Worm (Caenorhabditis elegans) whole organism, L1 larva: ENCODE data around the gene Y41D4A.1.

Experiments used
- C16A3.4 ChIP-seq: fragments of 150-350 bp; optimal IDR thresholded peaks from 2 replicates; lab custom pipeline; 2014; ENCODE audit warnings: missing biosample characterization, missing genetic modification characterization
- Y116A8C.19 ChIP-seq: sonication (generic microtip); optimal IDR thresholded peaks from 2 replicates; lab custom pipeline; 2016; ENCODE audit warnings: missing compliant biosample characterization, missing genetic modification characterization, borderline replicate concordance
- aly-2 ChIP-seq: fragments of 150-350 bp; optimal IDR thresholded peaks from 2 replicates; lab custom pipeline; 2014; ENCODE audit warnings: missing biosample characterization, missing genetic modification characterization
- blmp-1 ChIP-seq: fragments of 150-350 bp; optimal IDR thresholded peaks from 2 replicates; lab custom pipeline; 2014; ENCODE audit warnings: missing biosample characterization, missing genetic modification characterization
- ceh-63 ChIP-seq: fragments of 200-800 bp; sonication (Bioruptor generic); optimal IDR thresholded peaks from 2 replicates; lab custom pipeline; 2018; ENCODE audit warnings: mild to moderate bottlenecking, missing genetic modification characterization, missing compliant biosample characterization
- ceh-82 ChIP-seq, 3 experiments: fragments of 150-350 bp in 1 of 3; sonication (generic microtip) in 2 of 3; optimal IDR thresholded peaks; 2 replicates each; lab custom pipeline; 2014 to 2017; ENCODE audit warnings: missing biosample characterization in 3 of 3, missing genetic modification characterization in 3 of 3
- ceh-88 ChIP-seq: fragments of 200-800 bp; sonication (Bioruptor generic); IDR thresholded peaks from 2 replicates; pipeline ENCODE4 v1.3.6; 2022; ENCODE audit warnings: missing genetic modification characterization, missing compliant biosample characterization
- ceh-90 ChIP-seq: sonication (generic microtip); optimal IDR thresholded peaks from 2 replicates; lab custom pipeline; 2016; ENCODE audit warnings: missing genetic modification characterization, missing compliant biosample characterization
- dpl-1 ChIP-seq, 3 experiments: fragments of 150-350 bp in 2 of 3; sonication (generic microtip) in 1 of 3; optimal IDR thresholded peaks; 2 replicates each; lab custom pipeline; 2014 to 2017; ENCODE audit warnings: missing biosample characterization in 3 of 3, missing genetic modification characterization in 3 of 3, missing genetic modification reagents in 3 of 3
- dsc-1 ChIP-seq: sonication (generic microtip); optimal IDR thresholded peaks from 2 replicates; lab custom pipeline; 2016; ENCODE audit warnings: mild to moderate bottlenecking, missing genetic modification characterization, missing compliant biosample characterization
- efl-1 ChIP-seq, 4 experiments: fragments of 150-350 bp; optimal IDR thresholded peaks in 3 of 4; peaks in 1 of 4; 1 replicate in 1 of 4; 2 replicates in 3 of 4; lab custom pipeline; 2014; ENCODE audit warnings: missing biosample characterization in 2 of 4, missing genetic modification characterization in 2 of 4, missing genetic modification reagents in 2 of 4
- efl-3 ChIP-seq: fragments of 200-800 bp; sonication (Bioruptor generic); optimal IDR thresholded peaks from 2 replicates; lab custom pipeline; 2018; ENCODE audit warnings: mild to moderate bottlenecking, missing genetic modification characterization, missing compliant biosample characterization
- egl-27 ChIP-seq, 2 experiments: fragments of 150-350 bp in 1 of 2; sonication (generic microtip); optimal IDR thresholded peaks; 3 replicates each; lab custom pipeline; 2017 to 2018; ENCODE audit warnings: missing biosample characterization in 2 of 2, missing genetic modification characterization in 2 of 2, missing genetic modification reagents in 2 of 2
- fkh-10 ChIP-seq: sonication (generic microtip); optimal IDR thresholded peaks from 2 replicates; lab custom pipeline; 2017; ENCODE audit warnings: missing biosample characterization, missing genetic modification reagents, missing genetic modification characterization
- fkh-4 ChIP-seq: sonication (generic microtip); optimal IDR thresholded peaks from 2 replicates; lab custom pipeline; 2016; ENCODE audit warnings: missing compliant biosample characterization, missing genetic modification characterization, borderline replicate concordance
- fos-1 ChIP-seq: fragments of 150-350 bp; optimal IDR thresholded peaks from 2 replicates; lab custom pipeline; 2014; ENCODE audit warnings: missing biosample characterization, missing genetic modification characterization
- irx-1 ChIP-seq: sonication (generic microtip); optimal IDR thresholded peaks from 2 replicates; lab custom pipeline; 2016; ENCODE audit warnings: missing genetic modification characterization, missing compliant biosample characterization
- jun-1 ChIP-seq: fragments of 150-350 bp; optimal IDR thresholded peaks from 2 replicates; lab custom pipeline; 2014; ENCODE audit warnings: missing biosample characterization, missing genetic modification reagents, missing genetic modification characterization
- lin-13 ChIP-seq: fragments of 150-350 bp; optimal IDR thresholded peaks from 2 replicates; lab custom pipeline; 2014; ENCODE audit warnings: missing biosample characterization, missing genetic modification reagents, missing genetic modification characterization
- lin-15B ChIP-seq: fragments of 150-350 bp; sonication (generic microtip); optimal IDR thresholded peaks from 3 replicates; lab custom pipeline; 2014; ENCODE audit warnings: missing biosample characterization, missing genetic modification characterization
- lin-35 ChIP-seq, 2 experiments: fragments of 150-350 bp; optimal IDR thresholded peaks; 2 replicates each; lab custom pipeline; 2014; ENCODE audit warnings: missing biosample characterization in 2 of 2, missing genetic modification characterization in 2 of 2, missing genetic modification reagents in 2 of 2
- lsy-2 ChIP-seq, 2 experiments: fragments of 150-350 bp; optimal IDR thresholded peaks; 2 replicates each; lab custom pipeline; 2014; ENCODE audit warnings: missing biosample characterization in 2 of 2, missing genetic modification characterization in 2 of 2
- mab-9 ChIP-seq: fragments of 200-800 bp; sonication (Bioruptor generic); IDR thresholded peaks from 2 replicates; pipeline ENCODE4 v1.3.6; 2022; ENCODE audit warnings: missing genetic modification reagents, missing genetic modification characterization, missing compliant biosample characterization
- mdl-1 ChIP-seq, 2 experiments: fragments of 150-350 bp; optimal IDR thresholded peaks; 2 replicates each; lab custom pipeline; 2014 to 2017; ENCODE audit warnings: missing biosample characterization in 2 of 2, missing genetic modification characterization in 2 of 2, inconsistent platforms in 1 of 2
- mef-2 ChIP-seq: fragments of 150-350 bp; optimal IDR thresholded peaks from 2 replicates; lab custom pipeline; 2014; ENCODE audit warnings: missing biosample characterization, missing genetic modification characterization
- mep-1 ChIP-seq: fragments of 150-350 bp; optimal IDR thresholded peaks from 2 replicates; lab custom pipeline; 2014; ENCODE audit warnings: missing biosample characterization, missing genetic modification characterization
- nhr-19 ChIP-seq: fragments of 200-800 bp; sonication (Bioruptor generic); conservative IDR thresholded peaks from 2 replicates; pipeline ENCODE4 v1.3.6; 2022; ENCODE audit warnings: missing genetic modification characterization, missing compliant biosample characterization
- nhr-20 ChIP-seq: sonication (generic microtip); optimal IDR thresholded peaks from 2 replicates; lab custom pipeline; 2016; ENCODE audit warnings: mild to moderate bottlenecking, missing genetic modification characterization, missing compliant biosample characterization
- nhr-237 ChIP-seq: fragments of 150-350 bp; optimal IDR thresholded peaks from 2 replicates; lab custom pipeline; 2014; ENCODE audit warnings: missing biosample characterization, missing genetic modification characterization
- nhr-28 ChIP-seq: fragments of 150-350 bp; optimal IDR thresholded peaks from 2 replicates; lab custom pipeline; 2014; ENCODE audit warnings: missing biosample characterization, missing genetic modification characterization
- nhr-47 ChIP-seq: sonication (generic microtip); optimal IDR thresholded peaks from 2 replicates; lab custom pipeline; 2016; ENCODE audit warnings: mild to moderate bottlenecking, missing genetic modification characterization, moderate library complexity, missing compliant biosample characterization
- nhr-85 ChIP-seq: sonication (generic microtip); peaks from one replicate; lab custom pipeline; 2016; ENCODE audit warnings: missing genetic modification characterization, inconsistent platforms, missing compliant biosample characterization
- pag-3 ChIP-seq: sonication (generic microtip); optimal IDR thresholded peaks from 2 replicates; lab custom pipeline; 2017; ENCODE audit warnings: missing genetic modification characterization, mild to moderate bottlenecking, missing compliant biosample characterization, antibody characterized with exemption, borderline replicate concordance; ENCODE audit not compliant: insufficient read depth
- pax-3 ChIP-seq: fragments of 200-800 bp; sonication (Bioruptor generic); optimal IDR thresholded peaks from 2 replicates; lab custom pipeline; 2018; ENCODE audit warnings: mild to moderate bottlenecking, missing genetic modification characterization, moderate library complexity, missing compliant biosample characterization
- snpc-4 ChIP-seq: fragments of 150-350 bp; optimal IDR thresholded peaks from 2 replicates; lab custom pipeline; 2014; ENCODE audit warnings: missing biosample characterization, missing genetic modification characterization
- snu-23 ChIP-seq: sonication (generic microtip); optimal IDR thresholded peaks from 2 replicates; lab custom pipeline; 2016; ENCODE audit warnings: missing genetic modification characterization, missing compliant biosample characterization
- sox-4 ChIP-seq: sonication (generic microtip); optimal IDR thresholded peaks from 2 replicates; lab custom pipeline; 2016; ENCODE audit warnings: missing genetic modification characterization, missing compliant biosample characterization
- sptf-1 ChIP-seq: fragments of 150-350 bp; optimal IDR thresholded peaks from 2 replicates; lab custom pipeline; 2014; ENCODE audit warnings: missing biosample characterization, missing genetic modification characterization
- sup-37 ChIP-seq: fragments of 200-800 bp; sonication (Bioruptor generic); optimal IDR thresholded peaks from 2 replicates; lab custom pipeline; 2018; ENCODE audit warnings: mild to moderate bottlenecking, missing genetic modification characterization, missing compliant biosample characterization
- swsn-7 ChIP-seq: sonication (generic microtip); optimal IDR thresholded peaks from 2 replicates; lab custom pipeline; 2016; ENCODE audit warnings: missing genetic modification characterization, missing compliant biosample characterization
- unc-130 ChIP-seq: fragments of 150-350 bp; optimal IDR thresholded peaks from 2 replicates; lab custom pipeline; 2017; ENCODE audit warnings: missing biosample characterization, missing genetic modification characterization, inconsistent platforms
- unc-98 ChIP-seq: fragments of 200-800 bp; sonication (Bioruptor generic); IDR thresholded peaks from 2 replicates; pipeline ENCODE4 v1.3.6; 2022; ENCODE audit warnings: missing genetic modification characterization, missing compliant biosample characterization
- xbp-1 ChIP-seq: sonication (generic microtip); optimal IDR thresholded peaks from 2 replicates; lab custom pipeline; 2016; ENCODE audit warnings: missing genetic modification characterization, missing compliant biosample characterization
- zag-1 ChIP-seq: fragments of 150-350 bp; optimal IDR thresholded peaks from 2 replicates; lab custom pipeline; 2014; ENCODE audit warnings: missing biosample characterization, missing genetic modification characterization
- zip-4 ChIP-seq: fragments of 200-800 bp; sonication (Bioruptor generic); optimal IDR thresholded peaks from 2 replicates; lab custom pipeline; 2018; ENCODE audit warnings: mild to moderate bottlenecking, missing genetic modification characterization, moderate library complexity, missing compliant biosample characterization
- ztf-11 ChIP-seq, 2 experiments: sonication (generic microtip); optimal IDR thresholded peaks; 2 replicates each; lab custom pipeline; 2016 to 2017; ENCODE audit warnings: missing genetic modification characterization in 2 of 2, missing biosample characterization in 1 of 2, missing compliant biosample characterization in 1 of 2

Gene Y41D4A.1

ce11 chrIV:1790677-1791076, 18.7 kb downstream of the Y41D4A.1 start:
- TF ChIP-seq efl-1 (optimal IDR thresholded peaks at IDR 0.05; lab: Kevin White, UChicago) (no peak), efl-1 (GFP tag; optimal IDR thresholded peaks at IDR 0.05 in 1 of 2; lab: Kevin White, UChicago) (peak in 1 of 2 experiments; percentile 44), xbp-1 (tag; lab: Kevin White, UChicago) (no peak)

- TF ChIP-seq nhr-19 (GFP tag; lab: Robert Waterston, UW) (no peak), nhr-85 (tag; lab: Kevin White, UChicago) (peak; percentile 51)
These were observed 19.8 kb downstream of the Y41D4A.1 start for ce11 chrIV:1791775-1792174.

ce11 chrIV:1803882-1804281, 31.9 kb downstream of the Y41D4A.1 start, which contains the start of gene Y38C1BA.1:
Gene Y38C1BA.1 (minus strand): TSS chrIV:1803982.
- TF ChIP-seq nhr-20 (tag; lab: Kevin White, UChicago) (no peak), ceh-88 (GFP tag; lab: Robert Waterston, UW) (no peak), lin-15B (tag; lab: Kevin White, UChicago) (no peak), zag-1 (tag; lab: Kevin White, UChicago) (no peak), mef-2 (tag; lab: Kevin White, UChicago) (no peak), pax-3 (tag; lab: Kevin White, UChicago) (no peak), dpl-1 (GFP tag; optimal IDR thresholded peaks at IDR 0.05; lab: Kevin White, UChicago) (no peak), sup-37 (no peak), jun-1 (tag; lab: Kevin White, UChicago) (no peak), snpc-4 (tag; lab: Kevin White, UChicago) (no peak), lin-13 (GFP tag; lab: Kevin White, UChicago) (no peak), ztf-11 (tag; optimal IDR thresholded peaks at IDR 0.05; lab: Kevin White, UChicago) (no peak), sox-4 (tag; lab: Kevin White, UChicago) (no peak), irx-1 (tag; lab: Kevin White, UChicago) (no peak), nhr-28 (tag; lab: Kevin White, UChicago) (no peak), egl-27 (tag; optimal IDR thresholded peaks at IDR 0.05; lab: Kevin White, UChicago) (no peak), unc-98 (GFP tag; lab: Robert Waterston, UW) (no peak), efl-3 (GFP tag; lab: Kevin White, UChicago) (no peak), mab-9 (GFP tag; lab: Robert Waterston, UW) (no peak), pag-3 (tag; lab: Kevin White, UChicago) (no peak)

- TF ChIP-seq mep-1: peak; percentile 23
- TF ChIP-seq fkh-10: no peak
- TF ChIP-seq nhr-19 (GFP tag; lab: Robert Waterston, UW): no peak
- no peak for TF ChIP-seq aly-2
- no peak for TF ChIP-seq ceh-63 (GFP tag; lab: Kevin White, UChicago)
- no peak for TF ChIP-seq Y116A8C.19 (tag; lab: Kevin White, UChicago)
- peak; percentile 43 for TF ChIP-seq C16A3.4
- TF ChIP-seq ceh-88 (GFP tag; lab: Robert Waterston, UW): no peak
- peak; percentile 3 to 54 (median 41) for TF ChIP-seq dpl-1 (GFP tag; optimal IDR thresholded peaks at IDR 0.05; lab: Kevin White, UChicago)
- TF ChIP-seq efl-1 (optimal IDR thresholded peaks at IDR 0.05; lab: Kevin White, UChicago): peak; percentile 50 to 59
- TF ChIP-seq efl-1 (GFP tag; optimal IDR thresholded peaks at IDR 0.05 in 1 of 2; lab: Kevin White, UChicago): peak; percentile 33 to 93
- TF ChIP-seq xbp-1 (tag; lab: Kevin White, UChicago): peak; percentile 35
- TF ChIP-seq unc-130: peak; percentile 21
- peak; percentile 19 for TF ChIP-seq fos-1 (tag; lab: Kevin White, UChicago)
- peak; percentile 50 for TF ChIP-seq blmp-1 (tag; lab: Kevin White, UChicago)
- TF ChIP-seq nhr-47 (tag; lab: Kevin White, UChicago): peak; percentile 58
- no peak for TF ChIP-seq nhr-237
- TF ChIP-seq mdl-1 (tag; optimal IDR thresholded peaks at IDR 0.05; lab: Kevin White, UChicago): peak in 1 of 2 experiments; percentile 24
- peak; percentile 46 for TF ChIP-seq swsn-7 (tag; lab: Kevin White, UChicago)
- peak; percentile 18 for TF ChIP-seq dsc-1 (tag; lab: Kevin White, UChicago)
- peak; percentile 80 for TF ChIP-seq nhr-85 (tag; lab: Kevin White, UChicago)
- TF ChIP-seq ceh-82 (tag; optimal IDR thresholded peaks at IDR 0.05; lab: Kevin White, UChicago): no peak
- no peak for TF ChIP-seq fkh-4 (tag; lab: Kevin White, UChicago)
- TF ChIP-seq sptf-1 (tag; lab: Kevin White, UChicago): no peak
- no peak for TF ChIP-seq zip-4 (GFP tag; lab: Kevin White, UChicago)
- peak; percentile 45 to 68 for TF ChIP-seq lsy-2 (tag; optimal IDR thresholded peaks at IDR 0.05; lab: Kevin White, UChicago)
- TF ChIP-seq snu-23 (GFP tag; lab: Kevin White, UChicago): peak; percentile 66
- TF ChIP-seq lin-35 (GFP tag; optimal IDR thresholded peaks at IDR 0.05; lab: Kevin White, UChicago): peak; percentile 22 to 62
- TF ChIP-seq ceh-90 (tag; lab: Kevin White, UChicago): no peak
These were observed 32.7 kb downstream of the Y41D4A.1 start for ce11 chrIV:1804613-1805012.
